Fruit fly (Drosophila melanogaster) whole organism, prepupa: ENCODE measurements around the gene Slbp.

Source experiments
- CG10669 ChIP-seq: fragments of 200-800 bp; sonication (Bioruptor generic); optimal IDR thresholded peaks from 3 replicates; lab custom pipeline; 2018; ENCODE audit warnings: missing biosample characterization, mild to moderate bottlenecking, missing genetic modification characterization, moderate library complexity
- CG16779 ChIP-seq: fragments of 200-800 bp; sonication (Bioruptor generic); optimal IDR thresholded peaks from 3 replicates; lab custom pipeline; 2017; ENCODE audit warnings: missing biosample characterization, mild to moderate bottlenecking, missing genetic modification characterization
- CG6854 ChIP-seq: fragments of 200-800 bp; sonication (Bioruptor generic); optimal IDR thresholded peaks from 2 replicates; lab custom pipeline; 2017; ENCODE audit warnings: missing biosample characterization, mild to moderate bottlenecking, missing genetic modification characterization
- Eip93F ChIP-seq: fragments of 200-800 bp; sonication (Bioruptor generic); optimal IDR thresholded peaks from 2 replicates; lab custom pipeline; 2016; ENCODE audit warnings: missing biosample characterization, mild to moderate bottlenecking, missing genetic modification characterization
- Lpt ChIP-seq: fragments of 200-800 bp; sonication (Bioruptor generic); optimal IDR thresholded peaks from 3 replicates; lab custom pipeline; 2016; ENCODE audit warnings: missing biosample characterization, missing genetic modification characterization
- acj6 ChIP-seq: fragments of 200-800 bp; sonication (Bioruptor generic); optimal IDR thresholded peaks from 3 replicates; lab custom pipeline; 2016; ENCODE audit warnings: missing biosample characterization, missing genetic modification characterization
- dsx ChIP-seq: fragments of 200-800 bp; optimal IDR thresholded peaks from 3 replicates; lab custom pipeline; 2019; ENCODE audit warnings: missing biosample characterization, mild to moderate bottlenecking, missing genetic modification characterization, moderate library complexity; ENCODE audit not compliant: poor library complexity, severe bottlenecking
- eg ChIP-seq: fragments of 200-800 bp; sonication (Bioruptor generic); IDR thresholded peaks from 3 replicates; pipeline ENCODE4 v1.3.6; 2022; ENCODE audit warnings: missing biosample characterization, missing genetic modification characterization
- net ChIP-seq: fragments of 200-800 bp; sonication (Bioruptor generic); optimal IDR thresholded peaks from 3 replicates; lab custom pipeline; 2016; ENCODE audit warnings: missing biosample characterization, missing genetic modification characterization

DNA sequence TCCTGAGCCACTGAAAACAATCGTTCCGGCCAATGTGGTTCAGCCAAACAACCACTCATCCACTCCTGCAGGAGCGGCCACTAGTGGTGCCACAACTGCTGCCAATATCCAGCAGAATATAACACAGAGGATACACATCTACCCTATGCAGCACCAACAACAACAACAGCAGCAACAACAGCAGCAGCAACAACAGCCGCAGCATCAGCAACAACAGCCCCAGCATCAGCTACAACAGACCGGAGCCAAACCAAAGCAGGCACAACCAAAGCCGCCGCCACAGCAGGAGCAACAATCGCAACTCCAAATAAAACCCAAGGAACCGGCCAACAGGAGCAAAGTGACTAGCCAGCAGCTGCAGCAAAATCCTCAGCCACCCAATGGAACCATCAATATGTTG lies 49.8 kb downstream of the Slbp start:
- TF ChIP-seq CG6854 (GFP tag; lab: Kevin White, UChicago) = no peak
- TF ChIP-seq Eip93F = no peak
- no peak for TF ChIP-seq eg (GFP tag; lab: Robert Waterston, UW)
- TF ChIP-seq net (GFP tag; lab: Kevin White, UChicago) = no peak
- TF ChIP-seq dsx = no peak
- TF ChIP-seq CG16779 = no peak
- TF ChIP-seq Lpt (GFP tag; lab: Kevin White, UChicago) = no peak
- TF ChIP-seq acj6 (GFP tag; lab: Kevin White, UChicago) = no peak
- no peak for TF ChIP-seq CG10669
